Worm (Caenorhabditis elegans) whole organism, early embryonic: ENCODE results near the gene odr-1.

Experiments used
- B0310.2 ChIP-seq: sonication (generic microtip); optimal IDR thresholded peaks from 2 replicates; lab custom pipeline; 2016; ENCODE audit warnings: mild to moderate bottlenecking, missing genetic modification characterization, missing compliant biosample characterization
- F13C5.2 ChIP-seq: sonication (generic microtip); optimal IDR thresholded peaks from 2 replicates; lab custom pipeline; 2017; ENCODE audit warnings: mild to moderate bottlenecking, missing genetic modification characterization, inconsistent platforms, missing compliant biosample characterization
- aly-1 ChIP-seq: sonication (generic microtip); optimal IDR thresholded peaks from 2 replicates; lab custom pipeline; 2016; ENCODE audit warnings: missing genetic modification characterization, missing compliant biosample characterization
- ama-1 ChIP-seq: fragments of 150-350 bp; optimal IDR thresholded peaks from 2 replicates; lab custom pipeline; 2014
- ceh-13 ChIP-seq: fragments of 200-800 bp; sonication (Bioruptor generic); optimal IDR thresholded peaks from 2 replicates; lab custom pipeline; 2018; ENCODE audit warnings: mild to moderate bottlenecking, missing genetic modification characterization, missing compliant biosample characterization
- ceh-36 ChIP-seq: sonication (generic microtip); optimal IDR thresholded peaks from 2 replicates; lab custom pipeline; 2016; ENCODE audit warnings: missing genetic modification characterization, inconsistent platforms, missing compliant biosample characterization
- ets-7 ChIP-seq: sonication (generic microtip); optimal IDR thresholded peaks from 2 replicates; lab custom pipeline; 2016; ENCODE audit warnings: missing genotype, missing genetic modification characterization, missing compliant biosample characterization
- flt-1 ChIP-seq: fragments of 200-800 bp; sonication (Bioruptor generic); IDR thresholded peaks from 2 replicates; pipeline ENCODE4 v1.3.6; 2022; ENCODE audit warnings: missing genetic modification characterization, missing compliant biosample characterization
- hmbx-1 ChIP-seq: sonication (generic microtip); optimal IDR thresholded peaks from 2 replicates; lab custom pipeline; 2016; ENCODE audit warnings: mild to moderate bottlenecking, missing genetic modification characterization, missing compliant biosample characterization
- hmg-4 ChIP-seq: fragments of 200-800 bp; sonication (Bioruptor generic); optimal IDR thresholded peaks from 2 replicates; lab custom pipeline; 2018; ENCODE audit warnings: mild to moderate bottlenecking, missing genetic modification characterization, missing compliant biosample characterization
- hnd-1 ChIP-seq: sonication (generic microtip); optimal IDR thresholded peaks from 2 replicates; lab custom pipeline; 2016; ENCODE audit warnings: missing genetic modification characterization, missing compliant biosample characterization
- pes-1 ChIP-seq: fragments of 200-800 bp; sonication (Bioruptor generic); IDR thresholded peaks from 2 replicates; pipeline ENCODE4 v1.3.6; 2022; ENCODE audit warnings: missing genetic modification reagents, missing genetic modification characterization, missing compliant biosample characterization
- scrt-1 ChIP-seq: fragments of 200-800 bp; sonication (Bioruptor generic); IDR thresholded peaks from 2 replicates; pipeline ENCODE4 v1.3.6; 2022; ENCODE audit warnings: missing genetic modification characterization, missing compliant biosample characterization
- sea-1 ChIP-seq: fragments of 200-800 bp; sonication (Bioruptor generic); conservative IDR thresholded peaks from 2 replicates; pipeline ENCODE4 v1.3.6; 2022; ENCODE audit warnings: missing genetic modification characterization, missing compliant biosample characterization
- tbx-11 ChIP-seq: fragments of 200-800 bp; sonication (Bioruptor generic); IDR thresholded peaks from 2 replicates; pipeline ENCODE4 v1.3.6; 2022; ENCODE audit warnings: missing genetic modification characterization, missing compliant biosample characterization
- tbx-37 ChIP-seq: fragments of 200-800 bp; sonication (Bioruptor generic); conservative IDR thresholded peaks from 2 replicates; pipeline ENCODE4 v1.3.6; 2022; ENCODE audit warnings: missing genetic modification reagents, missing genetic modification characterization, missing compliant biosample characterization
- tra-4 ChIP-seq: sonication (generic microtip); optimal IDR thresholded peaks from 2 replicates; lab custom pipeline; 2017; ENCODE audit warnings: missing genetic modification characterization, missing compliant biosample characterization

Gene odr-1

ce11 chrX:13574029-13574428, 23.2 kb upstream of the odr-1 start:
- TF ChIP-seq ceh-36 (tag; lab: Kevin White, UChicago) (peak; percentile 5), hnd-1 (no peak)

- no peak for TF ChIP-seq hmbx-1
- no peak for TF ChIP-seq tbx-37 (GFP tag; lab: Robert Waterston, UW)
Observed at ce11 chrX:13569854-13570253, 19.1 kb upstream of the odr-1 start, which contains the start of gene R01E6.7. TSS of gene R01E6.7 (minus strand) at chrX:13569954.

- TF ChIP-seq hnd-1 (no peak), pes-1 (GFP tag; lab: Robert Waterston, UW) (no peak), scrt-1 (GFP tag; lab: Robert Waterston, UW) (no peak), ceh-36 (tag; lab: Kevin White, UChicago) (no peak), tbx-11 (GFP tag; lab: Robert Waterston, UW) (no peak), ets-7 (no peak), tbx-37 (GFP tag; lab: Robert Waterston, UW) (no peak), hmbx-1 (no peak), B0310.2 (tag; lab: Kevin White, UChicago) (no peak), sea-1 (GFP tag; lab: Robert Waterston, UW) (no peak), ceh-13 (GFP tag; lab: Kevin White, UChicago) (no peak)
Observed at ce11 chrX:13566436-13566835, 15.6 kb upstream of the odr-1 start, which contains the start of gene R01E6.2. TSS of gene R01E6.2 (minus strand) at chrX:13566536.

DNA sequence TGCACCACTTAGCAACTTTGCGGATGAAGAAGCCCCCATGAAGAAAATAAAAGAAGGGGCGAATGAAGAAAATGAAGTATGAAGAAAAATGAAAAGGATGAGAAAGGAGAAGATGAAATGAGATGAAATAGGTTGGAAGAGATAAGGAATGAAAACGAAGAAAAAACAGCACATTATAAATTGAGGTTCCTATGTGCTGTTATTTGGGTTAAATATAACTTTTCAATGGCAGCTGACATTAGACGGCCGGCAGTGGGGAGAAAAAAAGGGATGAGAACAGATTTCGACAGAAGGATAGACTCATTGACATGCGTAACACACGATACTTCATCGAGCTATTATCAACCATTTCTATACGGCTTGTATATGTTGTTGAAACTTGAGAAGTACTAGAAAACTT, 11.2 kb upstream of the odr-1 start:
- TF ChIP-seq sea-1 (GFP tag; lab: Robert Waterston, UW): no peak
- no peak for TF ChIP-seq aly-1 (tag; lab: Kevin White, UChicago)
- TF ChIP-seq hmbx-1: no peak
- TF ChIP-seq ama-1 (lab: Kevin White, UChicago): no peak
- no peak for TF ChIP-seq ceh-13 (GFP tag; lab: Kevin White, UChicago)
- no peak for TF ChIP-seq pes-1 (GFP tag; lab: Robert Waterston, UW)
- TF ChIP-seq flt-1: no peak
- no peak for TF ChIP-seq hnd-1
- TF ChIP-seq tra-4 (tag; lab: Kevin White, UChicago): no peak
- no peak for TF ChIP-seq tbx-11 (GFP tag; lab: Robert Waterston, UW)
- no peak for TF ChIP-seq ceh-36 (tag; lab: Kevin White, UChicago)
- no peak for TF ChIP-seq B0310.2 (tag; lab: Kevin White, UChicago)
- TF ChIP-seq F13C5.2 (tag; lab: Kevin White, UChicago): no peak
- no peak for TF ChIP-seq hmg-4 (GFP tag; lab: Kevin White, UChicago)

DNA sequence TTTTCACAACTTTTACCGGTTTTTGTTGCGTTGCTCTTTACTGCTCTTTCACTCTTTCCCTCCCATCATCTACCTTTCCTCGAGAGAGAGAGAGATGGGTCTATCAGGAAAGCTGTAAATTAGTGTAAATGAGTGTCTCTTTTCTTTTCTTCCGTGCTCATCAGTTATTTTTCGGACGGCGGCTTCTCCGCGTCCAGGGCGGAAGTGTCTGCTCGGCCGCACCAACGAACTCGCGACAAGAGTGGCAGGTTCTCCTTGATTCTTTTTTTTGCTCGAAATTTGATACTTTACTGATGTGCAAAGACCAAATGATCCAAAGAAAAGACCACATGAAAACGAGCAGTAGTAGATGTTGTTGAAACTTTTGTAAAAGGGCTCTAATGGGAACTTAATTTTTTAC, 7.9 kb upstream of the odr-1 start:
- no peak for TF ChIP-seq hnd-1
- no peak for TF ChIP-seq scrt-1 (GFP tag; lab: Robert Waterston, UW)
- TF ChIP-seq hmbx-1: no peak
- no peak for TF ChIP-seq aly-1 (tag; lab: Kevin White, UChicago)
- TF ChIP-seq flt-1: no peak
- no peak for TF ChIP-seq ets-7
- no peak for TF ChIP-seq B0310.2 (tag; lab: Kevin White, UChicago)

- TF ChIP-seq B0310.2 (tag; lab: Kevin White, UChicago): no peak
- TF ChIP-seq hmg-4 (GFP tag; lab: Kevin White, UChicago): no peak
- no peak for TF ChIP-seq sea-1 (GFP tag; lab: Robert Waterston, UW)
- no peak for TF ChIP-seq hnd-1
- no peak for TF ChIP-seq ets-7
- TF ChIP-seq flt-1: no peak
- no peak for TF ChIP-seq aly-1 (tag; lab: Kevin White, UChicago)
Observed at ce11 chrX:13556066-13556465, 5.3 kb upstream of the odr-1 start, which contains the start of gene glb-20. TSS of gene glb-20 (minus strand) at chrX:13556166.

DNA sequence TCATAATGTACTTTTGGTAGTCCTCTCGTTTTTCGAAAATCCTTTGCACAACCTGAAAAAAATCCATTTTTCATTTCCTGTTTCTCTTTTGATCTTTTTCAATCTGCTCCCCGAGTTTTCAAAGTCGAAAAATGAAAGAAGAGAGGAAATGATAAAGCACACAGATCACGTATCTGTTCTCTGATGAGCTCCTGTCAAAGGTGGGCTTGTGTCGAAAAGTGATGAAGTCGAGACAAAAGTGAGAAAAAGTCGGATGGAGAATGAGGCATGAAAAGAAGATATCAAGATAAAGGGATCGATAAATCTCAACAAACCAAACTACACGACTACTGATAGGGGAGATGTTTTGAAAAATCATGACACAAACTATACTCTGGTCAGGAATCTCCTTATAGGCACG, 4.3 kb upstream of the odr-1 start:
- TF ChIP-seq B0310.2 (tag; lab: Kevin White, UChicago) (no peak), aly-1 (tag; lab: Kevin White, UChicago) (no peak), hnd-1 (no peak), ets-7 (no peak), F13C5.2 (tag; lab: Kevin White, UChicago) (no peak), tbx-37 (GFP tag; lab: Robert Waterston, UW) (no peak), tbx-11 (GFP tag; lab: Robert Waterston, UW) (no peak), ceh-36 (tag; lab: Kevin White, UChicago) (no peak), hmg-4 (GFP tag; lab: Kevin White, UChicago) (no peak), hmbx-1 (no peak), ceh-13 (GFP tag; lab: Kevin White, UChicago) (no peak), ama-1 (lab: Kevin White, UChicago) (no peak), sea-1 (GFP tag; lab: Robert Waterston, UW) (no peak), tra-4 (tag; lab: Kevin White, UChicago) (no peak), flt-1 (no peak), pes-1 (GFP tag; lab: Robert Waterston, UW) (no peak), scrt-1 (GFP tag; lab: Robert Waterston, UW) (no peak)

DNA sequence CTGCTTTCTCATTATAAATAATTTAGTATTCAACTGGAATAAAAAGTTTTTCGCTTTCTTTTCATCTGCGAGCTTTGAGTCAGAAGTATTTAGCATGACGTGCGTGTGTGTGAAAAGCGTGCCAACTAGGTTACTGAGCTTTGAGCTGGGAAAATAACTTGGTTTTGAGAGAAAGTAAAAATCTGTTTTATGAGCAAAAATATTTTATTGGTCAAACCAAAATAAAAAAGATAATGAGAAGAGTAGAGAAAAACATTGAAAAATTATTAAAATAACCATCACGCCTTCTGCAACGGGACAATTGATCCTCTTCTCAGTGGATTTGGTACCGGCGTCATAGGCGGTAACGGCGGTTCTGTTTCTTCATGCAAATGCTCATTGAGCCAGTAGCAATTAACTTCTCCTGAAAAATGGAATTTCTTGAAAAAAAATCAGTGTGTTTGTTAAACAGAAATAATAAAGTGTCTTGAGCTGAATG, 6.2 kb downstream of the odr-1 start:
- no peak for TF ChIP-seq hmg-4 (GFP tag; lab: Kevin White, UChicago)
- no peak for TF ChIP-seq scrt-1 (GFP tag; lab: Robert Waterston, UW)
- TF ChIP-seq ceh-36 (tag; lab: Kevin White, UChicago): no peak
- no peak for TF ChIP-seq ama-1 (lab: Kevin White, UChicago)
- TF ChIP-seq sea-1 (GFP tag; lab: Robert Waterston, UW): no peak
- no peak for TF ChIP-seq aly-1 (tag; lab: Kevin White, UChicago)
- no peak for TF ChIP-seq flt-1
- no peak for TF ChIP-seq tbx-11 (GFP tag; lab: Robert Waterston, UW)
- TF ChIP-seq tbx-37 (GFP tag; lab: Robert Waterston, UW): no peak
- no peak for TF ChIP-seq tra-4 (tag; lab: Kevin White, UChicago)
- TF ChIP-seq B0310.2 (tag; lab: Kevin White, UChicago): no peak
- no peak for TF ChIP-seq ets-7
- no peak for TF ChIP-seq pes-1 (GFP tag; lab: Robert Waterston, UW)
- no peak for TF ChIP-seq hnd-1
- TF ChIP-seq ceh-13 (GFP tag; lab: Kevin White, UChicago): no peak
- TF ChIP-seq hmbx-1: no peak
- TF ChIP-seq F13C5.2 (tag; lab: Kevin White, UChicago): no peak
